Worm (Caenorhabditis elegans) whole organism, L3 larva: ENCODE results near the gene C49G7.12.

Experiments used
- ceh-16 ChIP-seq: sonication (generic microtip); optimal IDR thresholded peaks from 2 replicates; lab custom pipeline; 2017; ENCODE audit warnings: missing biosample characterization, missing genetic modification characterization
- ceh-28 ChIP-seq: fragments of 150-350 bp; optimal IDR thresholded peaks from 2 replicates; lab custom pipeline; 2014; ENCODE audit warnings: missing biosample characterization, missing genetic modification reagents, missing genetic modification characterization
- ceh-82 ChIP-seq: fragments of 150-350 bp; optimal IDR thresholded peaks from 2 replicates; lab custom pipeline; 2014; ENCODE audit warnings: missing biosample characterization, missing genetic modification characterization
- daf-12 ChIP-seq: fragments of 150-350 bp; optimal IDR thresholded peaks from 2 replicates; lab custom pipeline; 2014; ENCODE audit warnings: missing biosample characterization, missing genetic modification reagents, missing genetic modification characterization
- egl-27 ChIP-seq: sonication (generic microtip); optimal IDR thresholded peaks from 4 replicates; lab custom pipeline; 2017; ENCODE audit warnings: missing biosample characterization, missing genetic modification reagents, missing genetic modification characterization
- elt-1 ChIP-seq: fragments of 150-350 bp; optimal IDR thresholded peaks from 2 replicates; lab custom pipeline; 2014; ENCODE audit warnings: missing biosample characterization, missing genetic modification characterization
- fkh-10 ChIP-seq: sonication (generic microtip); optimal IDR thresholded peaks from 2 replicates; lab custom pipeline; 2017; ENCODE audit warnings: missing biosample characterization, missing genetic modification reagents, missing genetic modification characterization
- fkh-2 ChIP-seq: fragments of 150-350 bp; optimal IDR thresholded peaks from 2 replicates; lab custom pipeline; 2014; ENCODE audit warnings: missing biosample characterization, missing genetic modification reagents, missing genetic modification characterization
- fos-1 ChIP-seq: fragments of 150-350 bp; optimal IDR thresholded peaks from 2 replicates; lab custom pipeline; 2014; ENCODE audit warnings: missing biosample characterization, missing genetic modification characterization
- hmg-11 ChIP-seq: sonication (generic microtip); optimal IDR thresholded peaks from 2 replicates; lab custom pipeline; 2016; ENCODE audit warnings: missing genetic modification characterization, missing compliant biosample characterization
- jun-1 ChIP-seq: fragments of 150-350 bp; optimal IDR thresholded peaks from 2 replicates; lab custom pipeline; 2014; ENCODE audit warnings: missing biosample characterization, missing genetic modification reagents, missing genetic modification characterization
- lin-15B ChIP-seq: fragments of 150-350 bp; optimal IDR thresholded peaks from 2 replicates; lab custom pipeline; 2014; ENCODE audit warnings: missing biosample characterization, missing genetic modification characterization
- lin-39 ChIP-seq: fragments of 150-350 bp; optimal IDR thresholded peaks from 2 replicates; lab custom pipeline; 2018; ENCODE audit warnings: missing biosample characterization, missing genetic modification reagents, missing genetic modification characterization
- mml-1 ChIP-seq: fragments of 150-350 bp; sonication (generic microtip); optimal IDR thresholded peaks from 3 replicates; lab custom pipeline; 2014; ENCODE audit warnings: missing biosample characterization, missing genetic modification characterization
- nfya-1 ChIP-seq: sonication (generic microtip); optimal IDR thresholded peaks from 2 replicates; lab custom pipeline; 2017; ENCODE audit warnings: missing genetic modification characterization, mild to moderate bottlenecking, missing compliant biosample characterization, antibody characterized with exemption, moderate library complexity; ENCODE audit not compliant: insufficient read depth
- nhr-11 ChIP-seq: fragments of 150-350 bp; optimal IDR thresholded peaks from 2 replicates; lab custom pipeline; 2014; ENCODE audit warnings: missing biosample characterization, missing genetic modification characterization
- nhr-12 ChIP-seq: fragments of 150-350 bp; optimal IDR thresholded peaks from 2 replicates; lab custom pipeline; 2014; ENCODE audit warnings: missing biosample characterization, missing genetic modification characterization
- nhr-237 ChIP-seq: fragments of 150-350 bp; optimal IDR thresholded peaks from 2 replicates; lab custom pipeline; 2014; ENCODE audit warnings: missing biosample characterization, missing genetic modification characterization
- nhr-43 ChIP-seq: sonication (generic microtip); optimal IDR thresholded peaks from 2 replicates; lab custom pipeline; 2016; ENCODE audit warnings: mild to moderate bottlenecking, missing genetic modification characterization, missing compliant biosample characterization; ENCODE audit not compliant: poor library complexity, severe bottlenecking
- nhr-67 ChIP-seq: fragments of 150-350 bp; optimal IDR thresholded peaks from 2 replicates; lab custom pipeline; 2014; ENCODE audit warnings: missing biosample characterization, missing genetic modification characterization
- nhr-76 ChIP-seq: fragments of 150-350 bp; sonication (generic microtip); optimal IDR thresholded peaks from 5 replicates; lab custom pipeline; 2014; ENCODE audit warnings: missing biosample characterization, missing genetic modification characterization
- nhr-77 ChIP-seq: fragments of 150-350 bp; optimal IDR thresholded peaks from 2 replicates; lab custom pipeline; 2014; ENCODE audit warnings: missing biosample characterization, missing genetic modification characterization
- pha-4 ChIP-seq: fragments of 150-350 bp; optimal IDR thresholded peaks from 2 replicates; lab custom pipeline; 2014; ENCODE audit warnings: missing biosample characterization, missing genetic modification reagents, missing genetic modification characterization
- pqm-1 ChIP-seq: fragments of 150-350 bp; optimal IDR thresholded peaks from 2 replicates; lab custom pipeline; 2017; ENCODE audit warnings: missing biosample characterization, missing genetic modification characterization, inconsistent platforms
- sea-2 ChIP-seq: fragments of 150-350 bp; sonication (generic microtip); optimal IDR thresholded peaks from 4 replicates; lab custom pipeline; 2014; ENCODE audit warnings: missing biosample characterization, missing genetic modification reagents, missing genetic modification characterization
- tbx-2 ChIP-seq: sonication (generic microtip); optimal IDR thresholded peaks from 2 replicates; lab custom pipeline; 2016; ENCODE audit warnings: mild to moderate bottlenecking, missing genetic modification characterization, missing compliant biosample characterization
- unc-62 ChIP-seq: fragments of 150-350 bp; sonication (generic microtip); optimal IDR thresholded peaks from 4 replicates; lab custom pipeline; 2014; ENCODE audit warnings: missing biosample characterization, missing genetic modification reagents, missing genetic modification characterization
- zag-1 ChIP-seq: fragments of 150-350 bp; optimal IDR thresholded peaks from 2 replicates; lab custom pipeline; 2014; ENCODE audit warnings: missing biosample characterization, missing genetic modification characterization
- ztf-11 ChIP-seq: fragments of 150-350 bp; optimal IDR thresholded peaks from 2 replicates; lab custom pipeline; 2014; ENCODE audit warnings: missing biosample characterization, missing genetic modification characterization
- ztf-4 ChIP-seq: fragments of 150-350 bp; optimal IDR thresholded peaks from 2 replicates; lab custom pipeline; 2014; ENCODE audit warnings: missing biosample characterization, missing genetic modification characterization

The C49G7.12 gene

DNA sequence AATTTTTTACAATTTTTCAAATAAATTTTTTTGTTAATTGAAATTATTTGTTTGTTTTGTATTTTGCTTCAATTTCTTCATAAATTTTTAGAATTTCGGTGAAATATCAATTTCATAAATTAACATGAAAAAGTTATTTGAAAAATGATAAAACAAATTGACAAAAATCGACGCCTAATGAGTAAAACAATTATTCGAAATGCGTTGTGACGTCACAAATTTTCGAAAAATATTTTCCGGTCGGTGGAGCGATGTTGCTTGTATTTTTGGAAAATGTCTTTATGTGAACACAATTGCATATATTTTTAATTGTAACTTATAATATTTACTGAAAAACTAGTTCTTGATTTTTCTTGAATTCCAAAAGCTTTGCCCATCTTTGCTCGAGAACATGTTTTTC, 42.3 kb downstream of the C49G7.12 start:
- TF ChIP-seq unc-62 (GFP tag; lab: Kevin White, UChicago), result no peak
- no peak for TF ChIP-seq fkh-10 (GFP tag; lab: Kevin White, UChicago)
- TF ChIP-seq ceh-16 (tag; lab: Kevin White, UChicago), result no peak
- no peak for TF ChIP-seq nfya-1
- TF ChIP-seq pqm-1 (tag; lab: Kevin White, UChicago), result no peak
- TF ChIP-seq nhr-77 (tag; lab: Kevin White, UChicago), result no peak
- no peak for TF ChIP-seq lin-39
- TF ChIP-seq ceh-82 (tag; lab: Kevin White, UChicago), result no peak
- no peak for TF ChIP-seq daf-12 (tag; lab: Kevin White, UChicago)
- no peak for TF ChIP-seq ceh-28
- TF ChIP-seq zag-1, result no peak
- TF ChIP-seq nhr-11 (tag; lab: Kevin White, UChicago), result no peak

ce11 chrV:4081283-4081682, 43.1 kb downstream of the C49G7.12 start, which contains the start of gene srh-211:
Gene srh-211, minus strand, starts transcription at chrV:4081383.
- TF ChIP-seq nhr-12 (tag; lab: Kevin White, UChicago) (no peak), nhr-77 (tag; lab: Kevin White, UChicago) (no peak), nhr-11 (tag; lab: Kevin White, UChicago) (no peak), ztf-4 (tag; lab: Kevin White, UChicago) (no peak), elt-1 (tag; lab: Kevin White, UChicago) (no peak), pha-4 (tag; lab: Kevin White, UChicago) (no peak), nhr-67 (tag; lab: Kevin White, UChicago) (no peak)

ce11 chrV:4082952-4083351, 44.7 kb downstream of the C49G7.12 start, which contains the start of gene F38H12.5:
Gene F38H12.5, minus strand, starts transcription at chrV:4083052.
- TF ChIP-seq ztf-11 (tag; lab: Kevin White, UChicago) (no peak), nhr-76 (tag; lab: Kevin White, UChicago) (no peak), mml-1 (tag; lab: Kevin White, UChicago) (no peak), unc-62 (GFP tag; lab: Kevin White, UChicago) (no peak), pqm-1 (tag; lab: Kevin White, UChicago) (no peak), hmg-11 (tag; lab: Kevin White, UChicago) (no peak), nhr-237 (no peak), jun-1 (tag; lab: Kevin White, UChicago) (no peak), fos-1 (tag; lab: Kevin White, UChicago) (no peak), nfya-1 (no peak), ceh-16 (tag; lab: Kevin White, UChicago) (no peak), lin-15B (tag; lab: Kevin White, UChicago) (no peak), sea-2 (GFP tag; lab: Kevin White, UChicago) (no peak), fkh-2 (tag; lab: Kevin White, UChicago) (no peak), egl-27 (tag; lab: Kevin White, UChicago) (no peak), nhr-43 (tag; lab: Kevin White, UChicago) (no peak), nhr-67 (tag; lab: Kevin White, UChicago) (no peak), tbx-2 (tag; lab: Kevin White, UChicago) (no peak), ztf-4 (tag; lab: Kevin White, UChicago) (no peak)
